Worm (Caenorhabditis elegans): ENCODE results near the gene aakb-2.

DNA sequence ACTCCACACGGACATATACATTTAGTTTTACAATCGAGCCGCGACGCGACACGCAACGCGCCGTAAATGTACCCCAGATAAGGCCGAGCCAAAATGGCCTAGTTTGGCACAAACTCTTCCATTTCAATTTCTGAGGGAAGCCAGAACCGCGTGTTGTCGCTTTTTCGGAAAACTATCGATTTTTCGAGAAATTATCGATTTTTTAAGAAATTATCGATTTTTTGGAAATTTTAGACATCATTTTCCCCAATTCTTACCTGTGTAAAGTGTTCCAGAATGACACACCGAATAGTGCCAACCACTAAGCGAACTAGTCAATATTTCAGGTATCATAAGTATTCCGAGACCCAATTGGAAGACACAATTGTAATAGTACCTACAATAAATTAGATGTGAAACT, 5.5 kb upstream of the aakb-2 start:
- TF ChIP-seq flt-1 (GFP tag; IDR thresholded peaks at IDR 0.05) (no peak), ztf-29 (GFP tag; IDR thresholded peaks at IDR 0.05) (no peak)
